Fruit fly (Drosophila melanogaster) whole organism, pupa: ENCODE measurements around the gene xmas.

ENCODE experiments used
- CG10348 ChIP-seq: fragments of 200-800 bp; sonication (Bioruptor generic); IDR thresholded peaks from 2 replicates; pipeline ENCODE4 v1.3.6; 2022; ENCODE audit warnings: missing biosample characterization, missing genetic modification characterization
- CG12605 ChIP-seq: fragments of 200-800 bp; sonication (Bioruptor generic); IDR thresholded peaks from 2 replicates; pipeline ENCODE4 v1.3.6; 2022; ENCODE audit warnings: missing biosample characterization, missing genetic modification characterization
- CG13204 ChIP-seq: fragments of 200-800 bp; sonication (Bioruptor generic); optimal IDR thresholded peaks from 2 replicates; lab custom pipeline; 2018; ENCODE audit warnings: missing biosample characterization, mild to moderate bottlenecking, missing genetic modification characterization, moderate library complexity
- CG14655 ChIP-seq: fragments of 200-800 bp; sonication (Bioruptor generic); optimal IDR thresholded peaks from 3 replicates; lab custom pipeline; 2017; ENCODE audit warnings: mild to moderate bottlenecking, missing biosample characterization, missing genetic modification reagents, missing genetic modification characterization
- CG15710 ChIP-seq: fragments of 200-800 bp; sonication (Bioruptor generic); optimal IDR thresholded peaks from 2 replicates; lab custom pipeline; 2018; ENCODE audit warnings: missing biosample characterization, mild to moderate bottlenecking, missing genetic modification characterization, moderate library complexity
- CG17806 ChIP-seq: fragments of 200-800 bp; sonication (Bioruptor generic); optimal IDR thresholded peaks from 2 replicates; lab custom pipeline; 2018; ENCODE audit warnings: missing biosample characterization, mild to moderate bottlenecking, missing genetic modification characterization, moderate library complexity
- CG32121 ChIP-seq: fragments of 200-800 bp; sonication (Bioruptor generic); IDR thresholded peaks from 2 replicates; pipeline ENCODE4 v1.3.6; 2022; ENCODE audit warnings: missing biosample characterization, missing genetic modification characterization
- CG34367 ChIP-seq: fragments of 200-800 bp; sonication (Bioruptor generic); optimal IDR thresholded peaks from 2 replicates; lab custom pipeline; 2018; ENCODE audit warnings: missing biosample characterization, mild to moderate bottlenecking, missing genetic modification characterization
- CG4496 ChIP-seq: fragments of 200-800 bp; sonication (Bioruptor generic); IDR thresholded peaks from 3 replicates; pipeline ENCODE4 v1.3.6; 2022; ENCODE audit warnings: missing biosample characterization, missing genetic modification characterization
- CG8159 ChIP-seq: fragments of 200-800 bp; sonication (Bioruptor generic); optimal IDR thresholded peaks from 3 replicates; lab custom pipeline; 2018; ENCODE audit warnings: missing biosample characterization, mild to moderate bottlenecking, missing genetic modification characterization, moderate library complexity
- CG8301 ChIP-seq: fragments of 200-800 bp; sonication (Bioruptor generic); optimal IDR thresholded peaks from 2 replicates; lab custom pipeline; 2018; ENCODE audit warnings: missing biosample characterization, mild to moderate bottlenecking, missing genetic modification characterization
- CG9948 ChIP-seq: fragments of 200-800 bp; sonication (Bioruptor generic); optimal IDR thresholded peaks from 2 replicates; lab custom pipeline; 2018; ENCODE audit warnings: missing biosample characterization, mild to moderate bottlenecking, missing genetic modification characterization, moderate library complexity
- D1 ChIP-seq: fragments of 200-800 bp; sonication (Bioruptor generic); optimal IDR thresholded peaks from 2 replicates; lab custom pipeline; 2018; ENCODE audit warnings: missing biosample characterization, mild to moderate bottlenecking, missing genetic modification characterization, moderate library complexity
- EcR ChIP-seq: fragments of 200-800 bp; sonication (Bioruptor generic); optimal IDR thresholded peaks from 3 replicates; lab custom pipeline; 2019; ENCODE audit warnings: missing biosample characterization, missing genetic modification characterization, mild to moderate bottlenecking, moderate library complexity, missing genetic modification reagents
- Ets98B ChIP-seq: fragments of 200-800 bp; sonication (Bioruptor generic); IDR thresholded peaks from 2 replicates; pipeline ENCODE4 v1.3.6; 2022; ENCODE audit warnings: missing biosample characterization, missing genetic modification characterization
- Pif1A ChIP-seq: fragments of 200-800 bp; sonication (Bioruptor generic); optimal IDR thresholded peaks from 3 replicates; lab custom pipeline; 2016; ENCODE audit warnings: missing biosample characterization, missing genetic modification characterization
- Pif1B ChIP-seq: fragments of 200-800 bp; sonication (Bioruptor generic); optimal IDR thresholded peaks from 3 replicates; lab custom pipeline; 2016; ENCODE audit warnings: missing biosample characterization, missing genetic modification characterization
- Snoo ChIP-seq: fragments of 200-800 bp; sonication (Bioruptor generic); optimal IDR thresholded peaks from 3 replicates; lab custom pipeline; 2017; ENCODE audit warnings: missing biosample characterization, mild to moderate bottlenecking, missing genetic modification characterization, inconsistent platforms
- fd96Ca ChIP-seq: fragments of 200-800 bp; sonication (Bioruptor generic); IDR thresholded peaks from 3 replicates; pipeline ENCODE4 v1.3.6; 2022; ENCODE audit warnings: missing biosample characterization, missing genetic modification characterization
- gl ChIP-seq: fragments of 200-800 bp; sonication (Bioruptor generic); optimal IDR thresholded peaks from 2 replicates; lab custom pipeline; 2018; ENCODE audit warnings: missing biosample characterization, mild to moderate bottlenecking, missing genetic modification characterization
- rn ChIP-seq: fragments of 200-800 bp; sonication (Bioruptor generic); IDR thresholded peaks from 2 replicates; pipeline ENCODE4 v1.3.6; 2022; ENCODE audit warnings: missing biosample characterization, missing genetic modification characterization

Gene xmas

dm6 chrX:17159116-17159515 is at the start of gene xmas:
Gene xmas (minus strand): TSS chrX:17159306.
- TF ChIP-seq Pif1B = no peak
- TF ChIP-seq D1 (tag; lab: Kevin White, UChicago) = no peak
- no peak for TF ChIP-seq Pif1A
- no peak for TF ChIP-seq CG14655

DNA sequence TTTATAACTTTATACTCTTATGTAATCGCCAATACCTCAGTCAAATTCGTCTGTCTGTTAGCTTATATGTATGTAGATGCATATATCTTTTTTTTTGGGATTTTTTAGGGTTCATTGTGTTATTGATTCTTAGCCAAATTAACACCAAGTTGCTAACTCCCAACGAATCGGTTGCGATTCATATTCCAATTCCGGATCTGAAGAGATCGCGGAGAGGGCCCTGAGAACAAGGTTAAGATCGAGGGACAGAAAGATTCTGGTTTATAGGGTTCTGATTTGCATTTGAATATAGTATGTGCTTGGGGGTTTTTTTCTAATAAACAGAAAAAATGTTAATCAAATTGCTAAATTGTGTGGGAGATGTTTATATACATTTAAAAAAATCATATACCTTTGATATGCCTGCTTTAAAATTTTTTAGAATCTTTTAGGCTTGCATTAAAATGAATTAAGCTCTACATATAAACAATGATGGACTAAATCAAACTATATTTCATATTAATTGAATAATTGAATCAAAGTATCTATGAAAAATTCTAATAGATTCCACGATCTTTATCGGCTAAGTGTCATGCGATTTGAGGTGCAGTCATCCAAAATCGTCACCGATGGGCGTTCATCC is 48.9 kb upstream of the xmas start, which contains the start of gene CG32563:
Gene CG32563, plus strand, starts transcription at position 572 of the 622 bp plus-strand sequence.
- TF ChIP-seq CG4496 (GFP tag; lab: Robert Waterston, UW) (no peak), Pif1B (no peak), CG12605 (GFP tag; lab: Robert Waterston, UW) (no peak), Pif1A (no peak), CG15710 (tag; lab: Kevin White, UChicago) (no peak), CG13204 (no peak), CG17806 (tag; lab: Kevin White, UChicago) (no peak), CG34367 (tag; lab: Kevin White, UChicago) (no peak), fd96Ca (GFP tag; lab: Robert Waterston, UW) (no peak), CG32121 (GFP tag; lab: Robert Waterston, UW) (no peak), D1 (tag; lab: Kevin White, UChicago) (no peak)

- TF ChIP-seq D1 (tag; lab: Kevin White, UChicago) = no peak
- TF ChIP-seq CG34367 (tag; lab: Kevin White, UChicago) = no peak
- TF ChIP-seq fd96Ca (GFP tag; lab: Robert Waterston, UW) = no peak
- TF ChIP-seq CG12605 (GFP tag; lab: Robert Waterston, UW) = no peak
- TF ChIP-seq Pif1B = no peak
- no peak for TF ChIP-seq CG14655
- TF ChIP-seq CG32121 (GFP tag; lab: Robert Waterston, UW) = no peak
- TF ChIP-seq CG13204 = no peak
- TF ChIP-seq CG15710 (tag; lab: Kevin White, UChicago) = no peak
- no peak for TF ChIP-seq rn (GFP tag; lab: Robert Waterston, UW)
- TF ChIP-seq gl (tag; lab: Kevin White, UChicago) = no peak
- no peak for TF ChIP-seq CG4496 (GFP tag; lab: Robert Waterston, UW)
- no peak for TF ChIP-seq Pif1A
- TF ChIP-seq CG8159 (tag; lab: Kevin White, UChicago) = no peak
- no peak for TF ChIP-seq CG8301 (tag; lab: Kevin White, UChicago)
- TF ChIP-seq CG9948 (tag; lab: Kevin White, UChicago) = no peak
- no peak for TF ChIP-seq CG10348 (GFP tag; lab: Robert Waterston, UW)
- no peak for TF ChIP-seq Ets98B (GFP tag; lab: Robert Waterston, UW)
- TF ChIP-seq Snoo (tag; lab: Kevin White, UChicago) = no peak
- TF ChIP-seq CG17806 (tag; lab: Kevin White, UChicago) = no peak
Measured at dm6 chrX:17206046-17206445, 46.9 kb upstream of the xmas start, which contains the start of gene CG32564. Gene CG32564 (plus strand): TSS chrX:17206407.

- TF ChIP-seq CG10348 (GFP tag; lab: Robert Waterston, UW) (no peak), CG14655 (no peak), fd96Ca (GFP tag; lab: Robert Waterston, UW) (no peak), Pif1B (no peak), CG17806 (tag; lab: Kevin White, UChicago) (no peak), CG15710 (tag; lab: Kevin White, UChicago) (no peak), EcR (GFP tag; lab: Kevin White, UChicago) (no peak), Snoo (tag; lab: Kevin White, UChicago) (no peak), CG34367 (tag; lab: Kevin White, UChicago) (no peak), Ets98B (GFP tag; lab: Robert Waterston, UW) (no peak), gl (tag; lab: Kevin White, UChicago) (no peak), CG12605 (GFP tag; lab: Robert Waterston, UW) (no peak), D1 (tag; lab: Kevin White, UChicago) (no peak), CG13204 (no peak), rn (GFP tag; lab: Robert Waterston, UW) (no peak), CG8159 (tag; lab: Kevin White, UChicago) (no peak), Pif1A (no peak), CG9948 (tag; lab: Kevin White, UChicago) (no peak), CG8301 (tag; lab: Kevin White, UChicago) (no peak), CG4496 (GFP tag; lab: Robert Waterston, UW) (no peak)
Measured at dm6 chrX:17205028-17205427, 45.9 kb upstream of the xmas start.

DNA sequence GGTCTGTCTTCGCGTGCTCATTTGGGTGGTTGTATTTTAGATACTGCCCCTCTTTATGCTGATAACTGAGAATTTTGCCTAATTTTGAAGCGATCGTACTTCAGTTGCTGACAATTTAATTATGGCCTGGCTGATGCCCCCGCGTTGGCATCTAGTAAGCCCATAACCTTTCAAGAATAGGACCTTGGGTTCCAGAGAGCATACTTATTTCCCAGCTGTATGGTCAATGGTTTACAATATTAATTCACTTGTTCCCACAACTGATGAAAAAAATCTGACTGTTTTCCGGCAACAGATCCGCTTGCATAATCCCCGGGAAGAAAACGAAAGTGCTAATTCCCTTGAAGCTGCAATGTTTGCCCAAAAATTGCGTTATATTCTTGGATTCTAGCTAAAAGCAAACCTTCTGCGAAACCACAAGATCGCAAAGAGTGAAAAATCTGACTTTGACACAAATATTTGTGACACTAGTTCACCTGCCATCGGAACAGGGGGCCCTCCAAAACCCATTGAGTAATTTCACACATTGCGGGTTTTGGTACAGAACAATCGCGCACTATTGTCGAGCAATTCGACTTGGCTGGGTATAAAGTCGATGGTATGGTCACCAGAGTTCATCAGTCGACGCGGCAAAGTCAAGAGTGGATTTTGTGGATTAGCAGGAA is 43.5 kb upstream of the xmas start, which contains the start of the genes TTLL1A and CG5070:
Gene TTLL1A, minus strand, starts transcription at position 101 of the 665 bp plus-strand sequence.
Gene CG5070, plus strand, starts transcription at position 615 of the 665 bp plus-strand sequence.
- TF ChIP-seq Ets98B (GFP tag; lab: Robert Waterston, UW) = no peak
- TF ChIP-seq CG8301 (tag; lab: Kevin White, UChicago) = no peak
- TF ChIP-seq D1 (tag; lab: Kevin White, UChicago) = no peak
- no peak for TF ChIP-seq CG34367 (tag; lab: Kevin White, UChicago)
- TF ChIP-seq rn (GFP tag; lab: Robert Waterston, UW) = no peak
- no peak for TF ChIP-seq CG17806 (tag; lab: Kevin White, UChicago)
- TF ChIP-seq CG4496 (GFP tag; lab: Robert Waterston, UW) = no peak
- no peak for TF ChIP-seq CG15710 (tag; lab: Kevin White, UChicago)
- no peak for TF ChIP-seq Pif1B
- no peak for TF ChIP-seq Pif1A
- no peak for TF ChIP-seq fd96Ca (GFP tag; lab: Robert Waterston, UW)
- TF ChIP-seq CG14655 = no peak
- no peak for TF ChIP-seq CG13204
- no peak for TF ChIP-seq CG32121 (GFP tag; lab: Robert Waterston, UW)
- no peak for TF ChIP-seq EcR (GFP tag; lab: Kevin White, UChicago)
- TF ChIP-seq gl (tag; lab: Kevin White, UChicago) = no peak
- no peak for TF ChIP-seq CG12605 (GFP tag; lab: Robert Waterston, UW)
